Worm (Caenorhabditis elegans) whole organism, L1 larva: ENCODE data around the gene C14E2.3.

Experiments used
- ama-1 ChIP-seq: fragments of 150-350 bp; optimal IDR thresholded peaks from 2 replicates; lab custom pipeline; 2014
- ceh-82 ChIP-seq, 3 experiments: fragments of 150-350 bp in 1 of 3; sonication (generic microtip) in 2 of 3; optimal IDR thresholded peaks; 2 replicates each; lab custom pipeline; 2014 to 2017; ENCODE audit warnings: missing biosample characterization in 3 of 3, missing genetic modification characterization in 3 of 3
- jun-1 ChIP-seq: fragments of 150-350 bp; optimal IDR thresholded peaks from 2 replicates; lab custom pipeline; 2014; ENCODE audit warnings: missing biosample characterization, missing genetic modification reagents, missing genetic modification characterization
- nhr-77 ChIP-seq: fragments of 150-350 bp; optimal IDR thresholded peaks from 2 replicates; lab custom pipeline; 2014; ENCODE audit warnings: missing biosample characterization, missing genetic modification characterization
- nhr-90 ChIP-seq: sonication (generic microtip); optimal IDR thresholded peaks from 2 replicates; lab custom pipeline; 2016; ENCODE audit warnings: mild to moderate bottlenecking, missing genetic modification characterization, missing compliant biosample characterization; ENCODE audit not compliant: poor library complexity
- snpc-4 ChIP-seq: fragments of 150-350 bp; optimal IDR thresholded peaks from 2 replicates; lab custom pipeline; 2014; ENCODE audit warnings: missing biosample characterization, missing genetic modification characterization
- tbx-2 ChIP-seq: sonication (generic microtip); optimal IDR thresholded peaks from 2 replicates; lab custom pipeline; 2016; ENCODE audit warnings: missing genetic modification characterization, missing compliant biosample characterization

- TF ChIP-seq nhr-77 (tag; lab: Kevin White, UChicago) (no peak), ceh-82 (tag; optimal IDR thresholded peaks at IDR 0.05; lab: Kevin White, UChicago) (no peak), tbx-2 (tag; lab: Kevin White, UChicago) (no peak), nhr-90 (tag; lab: Kevin White, UChicago) (no peak), snpc-4 (tag; lab: Kevin White, UChicago) (no peak), ama-1 (no peak), jun-1 (tag; lab: Kevin White, UChicago) (no peak)
These were observed 20.2 kb downstream of the C14E2.3 start for ce11 chrX:1791095-1791494.
